Fruit fly (Drosophila melanogaster) whole organism, wandering third instar larva: ENCODE measurements around the gene CG43288.
A peak's percentile ranks its signal among the peaks of the same experiment; 100 is the strongest.

Source experiments
- Abd-B ChIP-seq: fragments of >200 bp; optimal IDR thresholded peaks from 2 replicates; lab custom pipeline; 2017; ENCODE audit warnings: missing biosample characterization, missing genetic modification characterization
- CG9705 ChIP-seq: fragments of 200-800 bp; sonication (Bioruptor generic); optimal IDR thresholded peaks from 2 replicates; lab custom pipeline; 2018; ENCODE audit warnings: missing biosample characterization, mild to moderate bottlenecking, missing genetic modification characterization
- CrebA ChIP-seq: fragments of 200-800 bp; sonication (Bioruptor generic); optimal IDR thresholded peaks from 2 replicates; lab custom pipeline; 2016; ENCODE audit warnings: missing biosample characterization, mild to moderate bottlenecking, missing genetic modification characterization, borderline replicate concordance
- Dfd ChIP-seq: fragments of >200 bp; optimal IDR thresholded peaks from 2 replicates; lab custom pipeline; 2017; ENCODE audit warnings: missing biosample characterization, missing genetic modification characterization
- Dif ChIP-seq: fragments of 200-275, 200-300 bp; sonication (Bioruptor generic); optimal IDR thresholded peaks from 2 replicates; lab custom pipeline; 2018; ENCODE audit warnings: missing biosample characterization, missing genetic modification characterization; ENCODE audit not compliant: partially characterized antibody
- GATAd ChIP-seq: sonication (Bioruptor generic); optimal IDR thresholded peaks from 2 replicates; lab custom pipeline; 2016; ENCODE audit warnings: missing biosample characterization, missing genetic modification characterization
- HLH106 ChIP-seq: fragments of 200-800 bp; optimal IDR thresholded peaks from 3 replicates; lab custom pipeline; 2019; ENCODE audit warnings: missing biosample characterization, mild to moderate bottlenecking, missing genetic modification characterization, moderate library complexity
- Hnf4 ChIP-seq: fragments of 200-800 bp; sonication (Bioruptor generic); optimal IDR thresholded peaks from 2 replicates; lab custom pipeline; 2016; ENCODE audit warnings: missing biosample characterization, mild to moderate bottlenecking, missing genetic modification characterization
- Hr78 ChIP-seq: fragments of >200 bp; optimal IDR thresholded peaks from 2 replicates; lab custom pipeline; 2017; ENCODE audit warnings: missing biosample characterization, missing genetic modification characterization
- Hr83 ChIP-seq: fragments of 200-300 bp; sonication (Bioruptor generic); optimal IDR thresholded peaks from 2 replicates; lab custom pipeline; 2016; ENCODE audit warnings: missing biosample characterization, mild to moderate bottlenecking, missing genetic modification characterization, moderate library complexity; ENCODE audit not compliant: poor library complexity, severe bottlenecking
- Jra ChIP-seq: sonication (Bioruptor generic); optimal IDR thresholded peaks from 2 replicates; lab custom pipeline; 2016; ENCODE audit warnings: missing biosample characterization, missing genetic modification characterization
- Mio ChIP-seq: sonication (Bioruptor generic); optimal IDR thresholded peaks from 2 replicates; lab custom pipeline; 2016; ENCODE audit warnings: missing biosample characterization, missing genetic modification characterization
- N ChIP-seq: fragments of >200 bp; optimal IDR thresholded peaks from 2 replicates; lab custom pipeline; 2018; ENCODE audit warnings: missing biosample characterization, missing external identifiers, missing genetic modification characterization
- OdsH ChIP-seq: fragments of 200-800 bp; sonication (Bioruptor generic); optimal IDR thresholded peaks from 2 replicates; lab custom pipeline; 2016; ENCODE audit warnings: missing biosample characterization, mild to moderate bottlenecking, missing genetic modification characterization
- Rel ChIP-seq, 2 experiments: fragments of 200-800 bp; sonication (Bioruptor generic) in 1 of 2; optimal IDR thresholded peaks; 2 replicates in 1 of 2; 3 replicates in 1 of 2; lab custom pipeline; 2016 to 2019; ENCODE audit warnings: mild to moderate bottlenecking in 2 of 2, missing biosample characterization in 2 of 2, missing genetic modification characterization in 2 of 2, moderate library complexity in 1 of 2
- Sp1 ChIP-seq: fragments of 200-800 bp; sonication (Bioruptor generic); optimal IDR thresholded peaks from 3 replicates; lab custom pipeline; 2019; ENCODE audit warnings: missing biosample characterization, mild to moderate bottlenecking, missing genetic modification characterization, moderate library complexity
- br ChIP-seq: fragments of 200-800 bp; sonication (Bioruptor generic); optimal IDR thresholded peaks from 2 replicates; lab custom pipeline; 2016; ENCODE audit warnings: missing biosample characterization, missing genetic modification characterization
- brk ChIP-seq: fragments of 200-800 bp; sonication (Bioruptor generic); optimal IDR thresholded peaks from 2 replicates; lab custom pipeline; 2016; ENCODE audit warnings: missing biosample characterization, mild to moderate bottlenecking, missing genetic modification characterization
- dl ChIP-seq, 2 experiments: fragments of 175-275, 200-275 bp in 1 of 2; fragments of 200-275 bp in 1 of 2; sonication (Bioruptor generic); optimal IDR thresholded peaks; lab custom pipeline; 2018; ENCODE audit warnings: mild to moderate bottlenecking in 2 of 2, missing biosample characterization in 2 of 2, missing genetic modification characterization in 2 of 2, moderate library complexity in 2 of 2; ENCODE audit not compliant: partially characterized antibody in 2 of 2, insufficient read depth in 1 of 2
- dmrt93B ChIP-seq: fragments of 200-800 bp; sonication (Bioruptor generic); optimal IDR thresholded peaks from 2 replicates; lab custom pipeline; 2018; ENCODE audit warnings: missing biosample characterization, mild to moderate bottlenecking, missing genetic modification characterization
- ey ChIP-seq: fragments of 200-800 bp; sonication (Bioruptor generic); optimal IDR thresholded peaks from 2 replicates; lab custom pipeline; 2016; ENCODE audit warnings: missing biosample characterization, missing genetic modification characterization
- foxo ChIP-seq, 2 experiments: fragments of 200-800 bp; sonication (Bioruptor generic); optimal IDR thresholded peaks; 2 replicates in 1 of 2; 3 replicates in 1 of 2; lab custom pipeline; 2016 to 2017; ENCODE audit warnings: missing biosample characterization in 2 of 2, missing genetic modification characterization in 2 of 2
- fru ChIP-seq: fragments of 200-800 bp; sonication (Bioruptor generic); optimal IDR thresholded peaks from 3 replicates; lab custom pipeline; 2016; ENCODE audit warnings: missing biosample characterization, mild to moderate bottlenecking, missing genetic modification characterization
- h ChIP-seq: fragments of 200-800 bp; sonication (Bioruptor generic); optimal IDR thresholded peaks from 3 replicates; lab custom pipeline; 2016; ENCODE audit warnings: missing biosample characterization, mild to moderate bottlenecking, missing genetic modification characterization
- lola ChIP-seq: fragments of >200 bp; optimal IDR thresholded peaks from 2 replicates; lab custom pipeline; 2017; ENCODE audit warnings: missing biosample characterization, missing genetic modification characterization
- pan ChIP-seq: fragments of >200 bp; optimal IDR thresholded peaks from 2 replicates; lab custom pipeline; 2017
- psq ChIP-seq: fragments of 200-800 bp; sonication (Bioruptor generic); optimal IDR thresholded peaks from 3 replicates; lab custom pipeline; 2017; ENCODE audit warnings: missing biosample characterization, mild to moderate bottlenecking, missing genetic modification characterization, moderate library complexity
- rgr ChIP-seq: fragments of 200-800 bp; sonication (Bioruptor generic); optimal IDR thresholded peaks from 3 replicates; lab custom pipeline; 2016; ENCODE audit warnings: missing biosample characterization, mild to moderate bottlenecking, missing genetic modification characterization
- sage ChIP-seq: fragments of 200-800 bp; sonication (Bioruptor generic); optimal IDR thresholded peaks from 2 replicates; lab custom pipeline; 2016; ENCODE audit warnings: missing biosample characterization, mild to moderate bottlenecking, missing genetic modification characterization
- sv ChIP-seq: fragments of 200-800 bp; sonication (Bioruptor generic); optimal IDR thresholded peaks from 3 replicates; lab custom pipeline; 2016; ENCODE audit warnings: missing biosample characterization, missing genetic modification characterization
- usp ChIP-seq: fragments of >200 bp; optimal IDR thresholded peaks from 2 replicates; lab custom pipeline; 2017; ENCODE audit warnings: missing biosample characterization, missing genetic modification characterization
- woc ChIP-seq: sonication (Bioruptor generic); optimal IDR thresholded peaks from 2 replicates; lab custom pipeline; 2016; ENCODE audit warnings: missing biosample characterization, mild to moderate bottlenecking, missing genetic modification characterization

CG43288 gene

DNA sequence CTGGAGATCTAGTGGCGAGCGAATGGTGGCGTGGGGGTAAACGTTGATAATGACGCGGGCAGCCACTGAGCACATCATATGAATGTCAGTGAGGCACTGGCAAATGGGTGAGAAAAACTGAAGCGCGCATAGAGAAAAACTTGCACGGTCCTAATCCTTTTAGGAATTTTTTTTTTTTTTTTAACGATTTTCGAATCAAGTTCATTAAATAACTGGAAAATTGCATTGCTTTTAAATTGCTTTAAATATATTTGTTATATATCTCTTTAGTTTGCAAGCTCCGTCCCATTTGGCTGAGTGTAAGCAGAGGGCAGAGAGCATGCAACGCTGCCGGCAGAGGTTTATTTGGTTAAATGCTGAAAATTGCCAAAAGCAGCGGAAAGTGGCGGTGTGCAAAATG lies 15.4 kb upstream of the CG43288 start:
- TF ChIP-seq Abd-B (GFP tag; lab: Kevin White, UChicago) = no peak
- TF ChIP-seq Hr78 (GFP tag; lab: Kevin White, UChicago) = no peak
- peak; percentile 54 for TF ChIP-seq fru (GFP tag; lab: Kevin White, UChicago)
- TF ChIP-seq ey (GFP tag; lab: Kevin White, UChicago) = peak; percentile 51
- TF ChIP-seq N = no peak
- no peak for TF ChIP-seq GATAd
- peak; percentile 76 for TF ChIP-seq h (GFP tag; lab: Kevin White, UChicago)
- no peak for TF ChIP-seq CrebA (GFP tag; lab: Kevin White, UChicago)
- TF ChIP-seq HLH106 (tag; lab: Kevin White, UChicago) = peak; percentile 55
- peak; percentile 53 for TF ChIP-seq OdsH (GFP tag; lab: Kevin White, UChicago)
- TF ChIP-seq woc (GFP tag; lab: Kevin White, UChicago) = peak; percentile 1
- no peak for TF ChIP-seq pan (lab: Kevin White, UChicago)
- TF ChIP-seq Jra (GFP tag; lab: Kevin White, UChicago) = no peak
- no peak for TF ChIP-seq CG9705 (GFP tag; lab: Kevin White, UChicago)
- TF ChIP-seq Sp1 (GFP tag; lab: Kevin White, UChicago) = peak; percentile 2
- TF ChIP-seq Hnf4 = peak; percentile 44
- peak; percentile 44 for TF ChIP-seq rgr (GFP tag; lab: Kevin White, UChicago)
- no peak for TF ChIP-seq Dfd (GFP tag; lab: Kevin White, UChicago)
- TF ChIP-seq brk (GFP tag; lab: Kevin White, UChicago) = peak; percentile 37
- TF ChIP-seq dmrt93B (GFP tag; lab: Kevin White, UChicago) = peak; percentile 40
- TF ChIP-seq foxo (GFP tag; optimal IDR thresholded peaks at IDR 0.05; lab: Kevin White, UChicago) = peak in 1 of 2 experiments; percentile 63
- TF ChIP-seq psq = peak; percentile 44
- TF ChIP-seq Hr83 (GFP tag; lab: Kevin White, UChicago) = no peak
- TF ChIP-seq usp = no peak
- TF ChIP-seq sv (GFP tag; lab: Kevin White, UChicago) = no peak
- TF ChIP-seq br = peak; percentile 54

DNA sequence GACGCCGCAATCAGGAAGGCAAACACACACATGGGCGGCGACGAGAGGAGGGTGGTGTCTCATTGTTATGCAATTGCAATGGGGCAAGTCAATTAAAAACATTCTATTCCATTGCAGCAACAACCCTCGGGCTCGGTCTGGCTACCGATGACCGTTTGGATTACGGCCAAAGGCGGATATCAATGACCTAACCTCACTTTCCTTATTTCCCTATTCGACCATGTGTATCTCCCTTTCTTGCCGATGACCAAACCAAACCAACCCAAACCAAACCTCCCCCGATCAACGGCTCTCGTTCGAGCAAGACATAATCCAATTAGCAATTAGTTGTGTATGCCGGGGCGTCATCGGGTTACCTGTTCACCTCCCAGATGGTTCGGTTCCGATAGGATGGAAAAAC lies 14.1 kb upstream of the CG43288 start:
- no peak for TF ChIP-seq sage
- TF ChIP-seq Dfd (GFP tag; lab: Kevin White, UChicago) = no peak
- no peak for TF ChIP-seq woc (GFP tag; lab: Kevin White, UChicago)
- no peak for TF ChIP-seq usp
- no peak for TF ChIP-seq N
- no peak for TF ChIP-seq Jra (GFP tag; lab: Kevin White, UChicago)
- no peak for TF ChIP-seq ey (GFP tag; lab: Kevin White, UChicago)
- TF ChIP-seq dl (GFP tag; optimal IDR thresholded peaks at IDR 0.05; lab: Kevin White, UChicago; ENCODE audit: insufficient read depth in 1 of 2, partially characterized antibody in 2 of 2) = no peak
- TF ChIP-seq GATAd = no peak
- TF ChIP-seq lola = no peak

DNA sequence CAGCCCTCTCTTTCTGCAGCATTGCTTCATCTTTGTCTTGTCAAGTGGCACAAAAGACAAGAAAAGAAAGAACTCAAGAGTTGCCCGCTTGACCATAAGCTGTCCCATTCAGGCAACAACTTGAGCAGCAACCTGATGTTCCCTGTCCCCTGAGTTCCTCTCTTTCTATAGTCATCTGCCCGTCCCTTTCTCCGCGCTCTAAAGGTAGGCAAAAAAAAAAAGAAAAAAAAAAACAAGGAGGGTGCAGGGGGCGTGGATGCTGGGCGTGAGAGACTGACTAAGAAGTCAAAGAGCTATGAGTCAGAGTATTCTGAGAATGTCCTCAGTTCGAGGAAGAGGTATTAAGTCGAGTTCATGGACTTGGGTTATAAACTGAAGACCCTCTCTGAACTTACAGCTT lies 12.2 kb upstream of the CG43288 start:
- TF ChIP-seq Rel (GFP tag; optimal IDR thresholded peaks at IDR 0.05; lab: Kevin White, UChicago) = no peak
- TF ChIP-seq Rel (tag; optimal IDR thresholded peaks at IDR 0.05; lab: Kevin White, UChicago) = no peak
- peak; percentile 19 for TF ChIP-seq psq

DNA sequence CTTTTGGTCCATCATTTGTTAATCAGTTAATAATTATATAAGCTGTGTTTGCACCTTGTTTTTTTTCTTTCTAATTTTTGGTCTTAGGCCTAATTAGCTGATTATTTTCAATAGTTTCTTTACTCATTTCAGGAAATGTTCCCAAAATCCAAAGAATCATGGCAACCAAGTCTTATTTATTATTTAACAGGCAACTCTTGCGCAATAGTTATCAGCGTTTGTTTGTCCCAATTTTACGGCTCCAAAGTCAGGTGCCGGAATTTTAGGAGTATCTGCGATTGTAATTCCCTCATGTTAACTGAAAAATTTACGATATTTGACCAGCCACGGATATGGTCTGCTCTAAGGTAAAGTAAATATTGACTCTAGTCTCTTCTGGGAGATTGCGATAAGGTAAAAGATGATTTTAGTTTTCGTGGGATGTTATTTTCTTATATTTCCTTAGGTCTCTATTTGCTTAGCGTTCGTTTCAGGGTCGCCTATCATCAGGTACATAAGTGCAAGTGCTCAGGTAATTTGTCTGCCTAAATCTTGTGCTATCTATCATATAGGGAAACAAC lies 10.5 kb upstream of the CG43288 start:
- TF ChIP-seq Mio = no peak
- TF ChIP-seq brk (GFP tag; lab: Kevin White, UChicago) = no peak
- no peak for TF ChIP-seq Dif
- TF ChIP-seq, all 38 proteins: peak for 0
